ENCODE assay signal across 1 fruit fly cellular context in the genomic region with DNA sequence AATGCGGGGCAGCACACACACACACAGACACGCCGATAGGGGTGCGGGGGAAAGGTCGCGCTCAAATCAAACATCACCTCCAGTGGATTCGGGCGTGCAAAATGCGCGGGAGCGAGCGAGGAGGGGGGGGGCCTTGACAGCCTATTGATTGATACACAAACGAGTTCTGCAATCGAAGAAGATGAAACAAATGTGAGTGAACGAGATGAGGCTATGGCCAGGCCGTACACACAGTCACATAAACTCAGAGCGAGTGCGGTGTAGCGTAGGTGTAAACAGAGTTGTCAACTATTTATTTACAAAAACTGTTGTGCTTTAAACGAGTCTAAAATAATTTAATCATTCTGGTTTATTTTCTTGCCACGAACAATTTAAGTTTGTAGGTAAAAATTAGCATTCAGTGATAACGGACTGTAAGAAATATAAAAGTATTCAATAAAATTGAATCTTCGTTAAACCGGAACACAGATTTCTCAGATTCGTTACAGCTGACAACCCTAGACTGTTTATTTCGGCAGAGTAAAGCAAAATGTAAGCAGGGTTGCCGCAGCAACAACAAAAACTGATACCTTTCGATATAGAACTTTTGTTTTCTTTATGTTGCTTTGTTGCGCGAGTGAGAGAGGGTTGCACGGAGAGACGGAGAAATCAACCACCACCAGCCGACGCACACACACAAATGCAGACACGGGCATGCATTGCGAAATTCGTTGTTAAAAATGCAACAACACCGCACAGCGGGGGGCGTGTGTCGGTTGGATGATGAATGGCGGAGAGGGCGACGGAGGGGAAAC.
TF ChIP-seq lines count a peak whose summit lies in the region.

No protein-coding gene starts in this region.

TF ChIP-seq in whole organism, embryonic, 481 proteins besides CTCF, POLR2A, EP300 and RAD21 (continued from another document and continues in another):
- TF ChIP-seq Mrtf (GFP tag; IDR thresholded peaks at IDR 0.05; lab: Robert Waterston, UW) (peak; percentile 83), CG6854 (GFP tag; optimal IDR thresholded peaks at IDR 0.05; lab: Kevin White, UChicago) (peak; percentile 93), tna (GFP tag; IDR thresholded peaks at IDR 0.05; lab: Robert Waterston, UW; ENCODE audit: partially characterized antibody) (no peak), CG13296 (GFP tag; optimal IDR thresholded peaks at IDR 0.05; lab: Kevin White, UChicago) (peak; percentile 95), Atf3 (GFP tag; optimal IDR thresholded peaks at IDR 0.05; lab: Kevin White, UChicago) (peak; percentile 71), CG2202 (tag; optimal IDR thresholded peaks at IDR 0.05; lab: Kevin White, UChicago) (peak; percentile 83), CrebB (tag; optimal IDR thresholded peaks at IDR 0.05; lab: Kevin White, UChicago) (peak; percentile 85), Doc3 (GFP tag; IDR thresholded peaks at IDR 0.05; lab: Robert Waterston, UW; ENCODE audit: partially characterized antibody) (no peak), gem (tag; optimal IDR thresholded peaks at IDR 0.05; lab: Kevin White, UChicago) (peak; percentile 95), Ada2b (GFP tag; IDR thresholded peaks at IDR 0.05; lab: Robert Waterston, UW) (peak; percentile 90), lilli (GFP tag; optimal IDR thresholded peaks at IDR 0.05; lab: Kevin White, UChicago) (peak; percentile 86), lmd (GFP tag; IDR thresholded peaks at IDR 0.05; lab: Robert Waterston, UW) (peak; percentile 86), Drgx (GFP tag; IDR thresholded peaks at IDR 0.05; lab: Robert Waterston, UW) (peak; percentile 83), ems (GFP tag; optimal IDR thresholded peaks at IDR 0.05; lab: Kevin White, UChicago) (peak; percentile 77), Fer1 (GFP tag; optimal IDR thresholded peaks at IDR 0.05; lab: Kevin White, UChicago) (peak; percentile 95), fru (optimal IDR thresholded peaks at IDR 0.05; lab: Kevin White, UChicago) (no peak), gcm (GFP tag; optimal IDR thresholded peaks at IDR 0.05; lab: Kevin White, UChicago) (peak; percentile 86), CG3163 (GFP tag; optimal IDR thresholded peaks at IDR 0.05; lab: Kevin White, UChicago) (peak; percentile 47), CG33557 (GFP tag; optimal IDR thresholded peaks at IDR 0.05; lab: Kevin White, UChicago) (peak; percentile 91), CG31388 (GFP tag; optimal IDR thresholded peaks at IDR 0.05; lab: Kevin White, UChicago) (peak; percentile 36), CG4404 (GFP tag; IDR thresholded peaks at IDR 0.05; lab: Robert Waterston, UW) (peak; percentile 76), Hmx (GFP tag; optimal IDR thresholded peaks at IDR 0.05; lab: Kevin White, UChicago) (peak; percentile 76), CG10979 (tag; optimal IDR thresholded peaks at IDR 0.05; lab: Kevin White, UChicago) (peak; percentile 90), Sox100B (GFP tag; optimal IDR thresholded peaks at IDR 0.05; lab: Kevin White, UChicago) (peak; percentile 90), pros (GFP tag; optimal IDR thresholded peaks at IDR 0.05; lab: Kevin White, UChicago) (peak; percentile 94), kah (GFP tag; optimal IDR thresholded peaks at IDR 0.05; lab: Kevin White, UChicago) (peak; percentile 79), CG5953 (GFP tag; IDR thresholded peaks at IDR 0.05; lab: Robert Waterston, UW) (peak; percentile 60), insv (GFP tag; optimal IDR thresholded peaks at IDR 0.05; lab: Kevin White, UChicago) (peak; percentile 12 to 68), CG13775 (GFP tag; optimal IDR thresholded peaks at IDR 0.05; lab: Kevin White, UChicago) (peak; percentile 76), CG1602 (GFP tag; optimal IDR thresholded peaks at IDR 0.05; lab: Kevin White, UChicago) (peak; percentile 84), ac (GFP tag; optimal IDR thresholded peaks at IDR 0.05; lab: Kevin White, UChicago) (peak; percentile 77), Optix (GFP tag; IDR thresholded peaks at IDR 0.05; lab: Robert Waterston, UW) (peak; percentile 39; the same call in 2 of the 3 replicates), CG15269 (tag; optimal IDR thresholded peaks at IDR 0.05; lab: Kevin White, UChicago) (peak; percentile 93), Dbx (GFP tag; IDR thresholded peaks at IDR 0.05; lab: Robert Waterston, UW) (peak; percentile 73), CG17359 (tag; optimal IDR thresholded peaks at IDR 0.05; lab: Kevin White, UChicago) (peak; percentile 90), dpn (GFP tag; optimal IDR thresholded peaks at IDR 0.05; lab: Kevin White, UChicago) (peak; percentile 87), CG18764 (GFP tag; optimal IDR thresholded peaks at IDR 0.05; lab: Kevin White, UChicago) (peak; percentile 70), repo (GFP tag; optimal IDR thresholded peaks at IDR 0.05; lab: Kevin White, UChicago) (peak; percentile 65), nerfin-2 (GFP tag; IDR thresholded peaks at IDR 0.05; lab: Robert Waterston, UW; ENCODE audit: partially characterized antibody) (no peak), CG10274 (GFP tag; optimal IDR thresholded peaks at IDR 0.05; lab: Kevin White, UChicago) (peak; percentile 80), CG14667 (GFP tag; IDR thresholded peaks at IDR 0.05; lab: Robert Waterston, UW) (peak; percentile 72), CG14710 (tag; optimal IDR thresholded peaks at IDR 0.05; lab: Kevin White, UChicago) (peak; percentile 92), Poxn (GFP tag; IDR thresholded peaks at IDR 0.05; lab: Robert Waterston, UW) (no peak; the same call in 1 of the 2 replicates), sqz (GFP tag; optimal IDR thresholded peaks at IDR 0.05; lab: Kevin White, UChicago) (peak; percentile 78), CG9609 (GFP tag; optimal IDR thresholded peaks at IDR 0.05; lab: Kevin White, UChicago) (peak; percentile 67), CG14441 (GFP tag; IDR thresholded peaks at IDR 0.05; lab: Robert Waterston, UW) (peak; percentile 90), peb (GFP tag; IDR thresholded peaks at IDR 0.05; lab: Robert Waterston, UW) (peak; percentile 70; the same call in 1 of the 2 replicates), Nf-YC (tag; optimal IDR thresholded peaks at IDR 0.05; lab: Kevin White, UChicago) (peak; percentile 87), HHEX (GFP tag; optimal IDR thresholded peaks at IDR 0.05; lab: Kevin White, UChicago) (peak; percentile 92), nmo (GFP tag; optimal IDR thresholded peaks at IDR 0.05; lab: Kevin White, UChicago) (peak; percentile 92), ci (GFP tag; IDR thresholded peaks at IDR 0.05; lab: Robert Waterston, UW) (peak; percentile 87), amos (GFP tag; IDR thresholded peaks at IDR 0.05; lab: Robert Waterston, UW; ENCODE audit: partially characterized antibody) (no peak), Rx (GFP tag; IDR thresholded peaks at IDR 0.05; lab: Robert Waterston, UW) (peak; percentile 65), C15 (GFP tag; IDR thresholded peaks at IDR 0.05; lab: Robert Waterston, UW) (peak; percentile 75; the same call in 2 of the 3 replicates), Oaz (GFP tag; IDR thresholded peaks at IDR 0.05; lab: Robert Waterston, UW) (peak; percentile 76), CG4282 (GFP tag; optimal IDR thresholded peaks at IDR 0.05; lab: Kevin White, UChicago) (peak; percentile 24), CG2678 (tag; optimal IDR thresholded peaks at IDR 0.05; lab: Kevin White, UChicago) (peak; percentile 96), hth (optimal IDR thresholded peaks at IDR 0.05; lab: Kevin White, UChicago) (peak; percentile 41), CG31365 (tag; optimal IDR thresholded peaks at IDR 0.05; lab: Kevin White, UChicago) (peak; percentile 70), tup (GFP tag; optimal IDR thresholded peaks at IDR 0.05; lab: Kevin White, UChicago) (peak; percentile 61), jumu (GFP tag; optimal IDR thresholded peaks at IDR 0.05; lab: Kevin White, UChicago) (peak; percentile 37), CG6791 (GFP tag; IDR thresholded peaks at IDR 0.05; lab: Robert Waterston, UW; ENCODE audit: partially characterized antibody) (no peak), scrt (GFP tag; optimal IDR thresholded peaks at IDR 0.05; lab: Kevin White, UChicago) (peak; percentile 85), Asciz (GFP tag; optimal IDR thresholded peaks at IDR 0.05; lab: Kevin White, UChicago) (peak; percentile 88), corto (GFP tag; optimal IDR thresholded peaks at IDR 0.05; lab: Kevin White, UChicago) (peak; percentile 75), TFAM (GFP tag; optimal IDR thresholded peaks at IDR 0.05; lab: Kevin White, UChicago) (no peak), CG16779 (GFP tag; IDR thresholded peaks at IDR 0.05; lab: Robert Waterston, UW) (no peak), NK7.1 (GFP tag; optimal IDR thresholded peaks at IDR 0.05; lab: Kevin White, UChicago) (peak; percentile 78), al (GFP tag; IDR thresholded peaks at IDR 0.05; lab: Robert Waterston, UW) (peak; percentile 79), CG15073 (GFP tag; optimal IDR thresholded peaks at IDR 0.05; lab: Kevin White, UChicago) (peak; percentile 63), cwo (GFP tag; optimal IDR thresholded peaks at IDR 0.05; lab: Kevin White, UChicago) (peak; percentile 88), CG10462 (GFP tag; optimal IDR thresholded peaks at IDR 0.05; lab: Kevin White, UChicago) (peak; percentile 66), Aef1 (GFP tag; IDR thresholded peaks at IDR 0.05; lab: Robert Waterston, UW) (no peak; the same call in none of the 3 replicates), CG12104 (GFP tag; optimal IDR thresholded peaks at IDR 0.05; lab: Kevin White, UChicago) (peak; percentile 82), HLH3B (GFP tag; IDR thresholded peaks at IDR 0.05; lab: Robert Waterston, UW) (peak; percentile 88), gro (GFP tag; optimal IDR thresholded peaks at IDR 0.05; lab: Kevin White, UChicago) (peak; percentile 69), wor (GFP tag; IDR thresholded peaks at IDR 0.05; lab: Robert Waterston, UW) (peak; percentile 53; the same call in 1 of the 2 replicates), CG11560 (tag; IDR thresholded peaks at IDR 0.05; lab: Robert Waterston, UW) (peak; percentile 57; the same call in 1 of the 3 replicates), D (optimal IDR thresholded peaks at IDR 0.05; lab: Kevin White, UChicago) (no peak), D (GFP tag; optimal IDR thresholded peaks at IDR 0.05; lab: Kevin White, UChicago) (peak; percentile 89), CG10147 (GFP tag; optimal IDR thresholded peaks at IDR 0.05; lab: Kevin White, UChicago) (peak; percentile 87), tio (GFP tag; optimal IDR thresholded peaks at IDR 0.05; lab: Kevin White, UChicago) (peak; percentile 81), Hr51 (GFP tag; optimal IDR thresholded peaks at IDR 0.05; lab: Kevin White, UChicago) (peak; percentile 65 to 92), CG30020 (tag; optimal IDR thresholded peaks at IDR 0.05; lab: Kevin White, UChicago) (peak; percentile 64), ken (GFP tag; IDR thresholded peaks at IDR 0.05; lab: Robert Waterston, UW) (peak; percentile 59; the same call in 2 of the 3 replicates), crc (GFP tag; optimal IDR thresholded peaks at IDR 0.05; lab: Kevin White, UChicago) (peak; percentile 76), CG12942 (GFP tag; optimal IDR thresholded peaks at IDR 0.05; lab: Kevin White, UChicago) (peak; percentile 73), bab2 (GFP tag; optimal IDR thresholded peaks at IDR 0.05; lab: Kevin White, UChicago) (peak; percentile 85), pnt (GFP tag; optimal IDR thresholded peaks at IDR 0.05; lab: Kevin White, UChicago) (peak; percentile 77), hbn (GFP tag; IDR thresholded peaks at IDR 0.05; lab: Robert Waterston, UW; ENCODE audit: partially characterized antibody) (no peak), fd64A (GFP tag; optimal IDR thresholded peaks at IDR 0.05; lab: Kevin White, UChicago) (peak; percentile 75), Atf6 (GFP tag; IDR thresholded peaks at IDR 0.05; lab: Robert Waterston, UW) (peak; percentile 92), CG17568 (GFP tag; optimal IDR thresholded peaks at IDR 0.05; lab: Kevin White, UChicago) (peak; percentile 93), PHDP (tag; optimal IDR thresholded peaks at IDR 0.05; lab: Kevin White, UChicago) (peak; percentile 94), CG2875 (GFP tag; optimal IDR thresholded peaks at IDR 0.05; lab: Kevin White, UChicago) (peak; percentile 78), crp (GFP tag; optimal IDR thresholded peaks at IDR 0.05; lab: Kevin White, UChicago) (peak in 1 of 2 experiments; percentile 45), CG8924 (tag; optimal IDR thresholded peaks at IDR 0.05; lab: Kevin White, UChicago) (peak; percentile 94), fd96Cb (tag; optimal IDR thresholded peaks at IDR 0.05; lab: Kevin White, UChicago) (peak; percentile 87), CG4360 (GFP tag; IDR thresholded peaks at IDR 0.05; lab: Robert Waterston, UW) (peak; percentile 85), eve (GFP tag; optimal IDR thresholded peaks at IDR 0.05; lab: Kevin White, UChicago) (no peak), CG9215 (GFP tag; IDR thresholded peaks at IDR 0.05; lab: Robert Waterston, UW) (peak; percentile 83), pan (optimal IDR thresholded peaks at IDR 0.05; lab: Kevin White, UChicago) (no peak), pan (GFP tag; optimal IDR thresholded peaks at IDR 0.05 in 1 of 2, IDR thresholded peaks at IDR 0.05 in 1 of 2) (peak in 1 of 2 experiments; percentile 90), wek (GFP tag; optimal IDR thresholded peaks at IDR 0.05; lab: Kevin White, UChicago) (peak; percentile 71), Sin3A (optimal IDR thresholded peaks at IDR 0.05; lab: Kevin White, UChicago) (no peak), croc (GFP tag; conservative IDR thresholded peaks at IDR 0.05; lab: Robert Waterston, UW) (peak; percentile 76), CG12155 (GFP tag; optimal IDR thresholded peaks at IDR 0.05; lab: Kevin White, UChicago) (peak; percentile 77), Side (GFP tag; optimal IDR thresholded peaks at IDR 0.05; lab: Kevin White, UChicago) (peak; percentile 80), btn (GFP tag; optimal IDR thresholded peaks at IDR 0.05; lab: Kevin White, UChicago) (peak; percentile 66), zfh2 (GFP tag; optimal IDR thresholded peaks at IDR 0.05; lab: Kevin White, UChicago) (peak; percentile 64), Hey (tag; optimal IDR thresholded peaks at IDR 0.05; lab: Kevin White, UChicago) (peak; percentile 19), ranshi (GFP tag; IDR thresholded peaks at IDR 0.05; lab: Robert Waterston, UW) (peak; percentile 81), Neu2 (GFP tag; optimal IDR thresholded peaks at IDR 0.05; lab: Kevin White, UChicago; ENCODE audit: borderline replicate concordance) (peak; percentile 44), bowl (GFP tag; IDR thresholded peaks at IDR 0.05; lab: Robert Waterston, UW) (peak; percentile 43; the same call in 1 of the 2 replicates), prd (optimal IDR thresholded peaks at IDR 0.05; lab: Kevin White, UChicago) (no peak), prd (GFP tag; IDR thresholded peaks at IDR 0.05; lab: Robert Waterston, UW) (peak; percentile 91), CG11696 (GFP tag; IDR thresholded peaks at IDR 0.05; lab: Robert Waterston, UW) (peak; percentile 62), CG10267 (tag; optimal IDR thresholded peaks at IDR 0.05; lab: Kevin White, UChicago) (peak; percentile 86), CG11247 (GFP tag; IDR thresholded peaks at IDR 0.05; lab: Robert Waterston, UW) (peak; percentile 78)
